Worm (Caenorhabditis elegans) whole organism, L2 larva: ENCODE measurements around the gene ZC404.1.

Source experiments
- C34F6.9 ChIP-seq: fragments of 150-350 bp; optimal IDR thresholded peaks from 2 replicates; lab custom pipeline; 2014; ENCODE audit warnings: missing biosample characterization, missing genetic modification characterization
- F13H6.1 ChIP-seq: sonication (generic microtip); optimal IDR thresholded peaks from 2 replicates; lab custom pipeline; 2016; ENCODE audit warnings: missing genetic modification characterization, missing compliant biosample characterization
- R02D3.7 ChIP-seq: fragments of 150-350 bp; optimal IDR thresholded peaks from 2 replicates; lab custom pipeline; 2014; ENCODE audit warnings: missing biosample characterization, missing genetic modification characterization
- Y55F3AM.14 ChIP-seq: fragments of 200-800 bp; sonication (Bioruptor generic); optimal IDR thresholded peaks from 2 replicates; lab custom pipeline; 2018; ENCODE audit warnings: mild to moderate bottlenecking, missing genetic modification characterization, missing compliant biosample characterization
- ZK546.5 ChIP-seq: sonication (generic microtip); optimal IDR thresholded peaks from 2 replicates; lab custom pipeline; 2017; ENCODE audit warnings: missing biosample characterization, missing genetic modification characterization
- alr-1 ChIP-seq: fragments of 150-350 bp; optimal IDR thresholded peaks from 2 replicates; lab custom pipeline; 2014; ENCODE audit warnings: missing biosample characterization, missing genetic modification characterization
- aly-2 ChIP-seq: fragments of 150-350 bp; optimal IDR thresholded peaks from 2 replicates; lab custom pipeline; 2014; ENCODE audit warnings: missing biosample characterization, missing genetic modification characterization
- ama-1 ChIP-seq: fragments of 150-350 bp; optimal IDR thresholded peaks from 2 replicates; lab custom pipeline; 2018; ENCODE audit warnings: inconsistent platforms
- blmp-1 ChIP-seq: sonication (generic microtip); optimal IDR thresholded peaks from 2 replicates; lab custom pipeline; 2017; ENCODE audit warnings: missing genetic modification characterization, mild to moderate bottlenecking, missing compliant biosample characterization, antibody characterized with exemption, moderate library complexity; ENCODE audit not compliant: insufficient read depth
- ceh-16 ChIP-seq: fragments of 150-350 bp; optimal IDR thresholded peaks from 2 replicates; lab custom pipeline; 2014; ENCODE audit warnings: missing biosample characterization, missing genetic modification characterization
- ceh-82 ChIP-seq: fragments of 150-350 bp; optimal IDR thresholded peaks from 2 replicates; lab custom pipeline; 2014; ENCODE audit warnings: missing biosample characterization, missing genetic modification characterization
- dmd-4 ChIP-seq: sonication (generic microtip); optimal IDR thresholded peaks from 2 replicates; lab custom pipeline; 2017; ENCODE audit warnings: missing biosample characterization, missing genetic modification characterization
- egl-27 ChIP-seq: sonication (generic microtip); optimal IDR thresholded peaks from 3 replicates; lab custom pipeline; 2017; ENCODE audit warnings: missing biosample characterization, missing genetic modification reagents, missing genetic modification characterization
- elt-1 ChIP-seq: fragments of 150-350 bp; optimal IDR thresholded peaks from 2 replicates; lab custom pipeline; 2014; ENCODE audit warnings: missing biosample characterization, missing genetic modification characterization
- elt-3 ChIP-seq: sonication (generic microtip); optimal IDR thresholded peaks from 2 replicates; lab custom pipeline; 2017; ENCODE audit warnings: missing biosample characterization, missing genetic modification characterization
- fos-1 ChIP-seq: fragments of 150-350 bp; optimal IDR thresholded peaks from 2 replicates; lab custom pipeline; 2014; ENCODE audit warnings: missing biosample characterization, missing genetic modification characterization
- gmeb-1 ChIP-seq: fragments of 150-350 bp; optimal IDR thresholded peaks from 2 replicates; lab custom pipeline; 2014; ENCODE audit warnings: missing biosample characterization, missing genetic modification characterization
- lin-11 ChIP-seq: fragments of 150-350 bp; sonication (generic microtip); optimal IDR thresholded peaks from 2 replicates; lab custom pipeline; 2014; ENCODE audit warnings: missing biosample characterization, missing genetic modification characterization, inconsistent platforms, mixed read lengths
- lin-13 ChIP-seq: fragments of 150-350 bp; optimal IDR thresholded peaks from 2 replicates; lab custom pipeline; 2014; ENCODE audit warnings: missing biosample characterization, missing genetic modification reagents, missing genetic modification characterization
- lin-39 ChIP-seq: fragments of 150-350 bp; optimal IDR thresholded peaks from 2 replicates; lab custom pipeline; 2014; ENCODE audit warnings: missing biosample characterization, missing genetic modification reagents, missing genetic modification characterization
- lsy-2 ChIP-seq, 2 experiments: fragments of 150-350 bp in 1 of 2; sonication (generic microtip) in 1 of 2; optimal IDR thresholded peaks; 2 replicates each; lab custom pipeline; 2014 to 2017; ENCODE audit warnings: missing biosample characterization in 2 of 2, missing genetic modification characterization in 2 of 2
- mab-5 ChIP-seq: fragments of 150-350 bp; optimal IDR thresholded peaks from 2 replicates; lab custom pipeline; 2014; ENCODE audit warnings: missing biosample characterization, missing genetic modification characterization
- mbf-1 ChIP-seq: sonication (generic microtip); optimal IDR thresholded peaks from 2 replicates; lab custom pipeline; 2017; ENCODE audit warnings: missing biosample characterization, missing genetic modification characterization
- mdl-1 ChIP-seq, 2 experiments: fragments of 150-350 bp in 1 of 2; sonication (generic microtip) in 1 of 2; optimal IDR thresholded peaks; 2 replicates each; lab custom pipeline; 2017; ENCODE audit warnings: missing biosample characterization in 2 of 2, missing genetic modification characterization in 2 of 2
- nhr-10 ChIP-seq: sonication (generic microtip); optimal IDR thresholded peaks from 2 replicates; lab custom pipeline; 2017; ENCODE audit warnings: missing biosample characterization, missing genetic modification characterization
- nhr-11 ChIP-seq: fragments of 150-350 bp; optimal IDR thresholded peaks from 2 replicates; lab custom pipeline; 2014; ENCODE audit warnings: missing biosample characterization, missing genetic modification characterization
- nhr-12 ChIP-seq: fragments of 150-350 bp; optimal IDR thresholded peaks from 2 replicates; lab custom pipeline; 2014; ENCODE audit warnings: missing biosample characterization, missing genetic modification characterization
- nhr-21 ChIP-seq: fragments of 150-350 bp; optimal IDR thresholded peaks from 2 replicates; lab custom pipeline; 2014; ENCODE audit warnings: missing biosample characterization, missing genetic modification characterization
- nhr-23 ChIP-seq: fragments of 150-350 bp; optimal IDR thresholded peaks from 2 replicates; lab custom pipeline; 2014; ENCODE audit warnings: missing biosample characterization, missing genetic modification reagents, missing genetic modification characterization
- nhr-25 ChIP-seq: fragments of 150-350 bp; sonication (generic microtip); optimal IDR thresholded peaks from 3 replicates; lab custom pipeline; 2014; ENCODE audit warnings: missing biosample characterization, missing genetic modification characterization
- nhr-6 ChIP-seq: fragments of 150-350 bp; optimal IDR thresholded peaks from 2 replicates; lab custom pipeline; 2014; ENCODE audit warnings: missing biosample characterization, missing genetic modification characterization
- nhr-77 ChIP-seq: fragments of 150-350 bp; optimal IDR thresholded peaks from 2 replicates; lab custom pipeline; 2014; ENCODE audit warnings: missing biosample characterization, missing genetic modification characterization
- sem-4 ChIP-seq: fragments of 150-350 bp; optimal IDR thresholded peaks from 2 replicates; lab custom pipeline; 2014; ENCODE audit warnings: missing biosample characterization, missing genetic modification reagents, missing genetic modification characterization
- skn-1 ChIP-seq: sonication (generic microtip); optimal IDR thresholded peaks from 2 replicates; lab custom pipeline; 2017; ENCODE audit warnings: missing biosample characterization, missing genetic modification characterization
- sma-3 ChIP-seq: sonication (generic microtip); optimal IDR thresholded peaks from 2 replicates; lab custom pipeline; 2016; ENCODE audit warnings: missing genetic modification reagents, missing genetic modification characterization, missing compliant biosample characterization
- snpc-4 ChIP-seq: fragments of 150-350 bp; optimal IDR thresholded peaks from 2 replicates; lab custom pipeline; 2014; ENCODE audit warnings: missing biosample characterization, missing genetic modification characterization
- unc-39 ChIP-seq: fragments of 150-350 bp; optimal IDR thresholded peaks from 2 replicates; lab custom pipeline; 2014; ENCODE audit warnings: missing biosample characterization, missing genetic modification characterization
- unc-62 ChIP-seq: fragments of 150-350 bp; optimal IDR thresholded peaks from 2 replicates; lab custom pipeline; 2014; ENCODE audit warnings: missing biosample characterization, missing genetic modification reagents, missing genetic modification characterization
- ztf-1 ChIP-seq: fragments of 200-800 bp; sonication (Bioruptor generic); conservative IDR thresholded peaks from 2 replicates; pipeline ENCODE4 v1.3.6; 2022; ENCODE audit warnings: missing genetic modification characterization, missing compliant biosample characterization
- ztf-11 ChIP-seq: sonication (generic microtip); optimal IDR thresholded peaks from 2 replicates; lab custom pipeline; 2017; ENCODE audit warnings: missing biosample characterization, missing genetic modification characterization

ZC404.1 gene

ce11 chrV:6773735-6774134, 20.3 kb upstream of the ZC404.1 start, which contains the start of gene ZC404.16:
ZC404.16 (minus strand) TSS chrV:6773835.
- no peak for TF ChIP-seq Y55F3AM.14
- TF ChIP-seq nhr-6 (tag; lab: Kevin White, UChicago): no peak
- no peak for TF ChIP-seq mdl-1 (tag; optimal IDR thresholded peaks at IDR 0.05; lab: Kevin White, UChicago)
- no peak for TF ChIP-seq nhr-25 (tag; lab: Kevin White, UChicago)
- no peak for TF ChIP-seq snpc-4
- TF ChIP-seq skn-1 (tag; lab: Kevin White, UChicago): no peak
- no peak for TF ChIP-seq unc-62
- TF ChIP-seq ztf-1 (GFP tag; lab: Robert Waterston, UW): no peak
- TF ChIP-seq R02D3.7 (tag; lab: Kevin White, UChicago): no peak
- no peak for TF ChIP-seq ceh-82 (tag; lab: Kevin White, UChicago)
- TF ChIP-seq sem-4 (tag; lab: Kevin White, UChicago): no peak
- no peak for TF ChIP-seq unc-39
- no peak for TF ChIP-seq mbf-1 (tag; lab: Kevin White, UChicago)
- no peak for TF ChIP-seq ama-1 (lab: Kevin White, UChicago)

- TF ChIP-seq ztf-11 (tag; lab: Kevin White, UChicago) (no peak), nhr-23 (tag; lab: Kevin White, UChicago) (no peak), F13H6.1 (tag; lab: Kevin White, UChicago) (no peak), Y55F3AM.14 (no peak), nhr-25 (tag; lab: Kevin White, UChicago) (no peak), lin-39 (tag; lab: Kevin White, UChicago) (no peak), lin-11 (tag; lab: Kevin White, UChicago) (no peak), dmd-4 (no peak), nhr-12 (tag; lab: Kevin White, UChicago) (no peak), elt-1 (no peak), gmeb-1 (tag; lab: Kevin White, UChicago) (no peak), mdl-1 (tag; optimal IDR thresholded peaks at IDR 0.05; lab: Kevin White, UChicago) (no peak), mab-5 (no peak), ceh-16 (tag; lab: Kevin White, UChicago) (no peak), ztf-1 (GFP tag; lab: Robert Waterston, UW) (no peak), nhr-21 (tag; lab: Kevin White, UChicago) (no peak), nhr-11 (tag; lab: Kevin White, UChicago) (no peak)
Measured at ce11 chrV:6775708-6776107, 18.3 kb upstream of the ZC404.1 start, which contains the start of gene srh-28. srh-28 (minus strand) TSS chrV:6775808.

ce11 chrV:6778457-6778856, 15.5 kb upstream of the ZC404.1 start:
- TF ChIP-seq unc-62: no peak
- TF ChIP-seq ZK546.5 (tag; lab: Kevin White, UChicago): no peak
- no peak for TF ChIP-seq mdl-1 (tag; optimal IDR thresholded peaks at IDR 0.05; lab: Kevin White, UChicago)
- TF ChIP-seq fos-1 (tag; lab: Kevin White, UChicago): no peak
- no peak for TF ChIP-seq sma-3
- TF ChIP-seq lin-39 (tag; lab: Kevin White, UChicago): no peak
- TF ChIP-seq skn-1 (tag; lab: Kevin White, UChicago): no peak
- TF ChIP-seq ztf-11 (tag; lab: Kevin White, UChicago): no peak
- no peak for TF ChIP-seq nhr-10
- TF ChIP-seq elt-3 (tag; lab: Kevin White, UChicago): no peak
- TF ChIP-seq alr-1 (tag; lab: Kevin White, UChicago): no peak
- TF ChIP-seq egl-27 (tag; lab: Kevin White, UChicago): no peak
- TF ChIP-seq nhr-11 (tag; lab: Kevin White, UChicago): no peak
- TF ChIP-seq unc-39: no peak
- TF ChIP-seq, all 48 proteins: peak for 0

ce11 chrV:6780166-6780565, 13.8 kb upstream of the ZC404.1 start, which contains the start of gene ZC404.15:
ZC404.15 (plus strand) TSS chrV:6780466.
- TF ChIP-seq sma-3 (no peak), lin-13 (GFP tag; lab: Kevin White, UChicago) (no peak), lsy-2 (tag; optimal IDR thresholded peaks at IDR 0.05; lab: Kevin White, UChicago) (no peak), unc-39 (no peak), F13H6.1 (tag; lab: Kevin White, UChicago) (no peak), mbf-1 (tag; lab: Kevin White, UChicago) (no peak), elt-3 (tag; lab: Kevin White, UChicago) (no peak), dmd-4 (no peak), nhr-23 (tag; lab: Kevin White, UChicago) (no peak), nhr-77 (tag; lab: Kevin White, UChicago) (no peak), blmp-1 (no peak), egl-27 (tag; lab: Kevin White, UChicago) (no peak), aly-2 (tag; lab: Kevin White, UChicago) (no peak), ztf-1 (GFP tag; lab: Robert Waterston, UW) (no peak), C34F6.9 (tag; lab: Kevin White, UChicago) (no peak)
